Fruit fly (Drosophila melanogaster) whole organism, embryonic: ENCODE data around the gene CG32036.
A peak's percentile ranks its signal among the peaks of the same experiment; 100 is the strongest.

Experiments
- Blimp-1 ChIP-seq: fragments of 200-800 bp; sonication (Bioruptor generic); optimal IDR thresholded peaks from 3 replicates; lab custom pipeline; 2018; ENCODE audit warnings: missing biosample characterization, missing genetic modification characterization, mild to moderate bottlenecking, moderate library complexity, missing genetic modification reagents
- CG11504 ChIP-seq: fragments of 200-800 bp; sonication (Bioruptor generic); optimal IDR thresholded peaks from 3 replicates; lab custom pipeline; 2019; ENCODE audit warnings: missing biosample characterization, mild to moderate bottlenecking, missing genetic modification characterization, moderate library complexity
- CG11695 ChIP-seq: fragments of 200-800 bp; sonication (Bioruptor generic); IDR thresholded peaks from 3 replicates; pipeline ENCODE4 v1.3.6; 2022; ENCODE audit warnings: missing biosample characterization, missing genetic modification characterization
- CG12236 ChIP-seq: fragments of 200-800 bp; sonication (Bioruptor generic); optimal IDR thresholded peaks from 2 replicates; lab custom pipeline; 2016; ENCODE audit warnings: missing biosample characterization, missing genetic modification characterization
- CG12744 ChIP-seq: fragments of 200-800 bp; sonication (Bioruptor generic); optimal IDR thresholded peaks from 2 replicates; lab custom pipeline; 2016; ENCODE audit warnings: missing biosample characterization, missing genetic modification characterization
- CG16863 ChIP-seq: fragments of 200-800 bp; sonication (Bioruptor generic); optimal IDR thresholded peaks from 3 replicates; lab custom pipeline; 2016; ENCODE audit warnings: missing biosample characterization, missing genetic modification characterization
- CG18262 ChIP-seq: fragments of 200-800 bp; optimal IDR thresholded peaks from 3 replicates; lab custom pipeline; 2019; ENCODE audit warnings: missing biosample characterization, mild to moderate bottlenecking, missing genetic modification characterization, moderate library complexity
- CG2120 ChIP-seq: fragments of 200-800 bp; sonication (Bioruptor generic); optimal IDR thresholded peaks from 3 replicates; lab custom pipeline; 2016; ENCODE audit warnings: missing biosample characterization, missing genetic modification characterization
- CG2202 ChIP-seq: fragments of 200-800 bp; sonication (Bioruptor generic); optimal IDR thresholded peaks from 2 replicates; lab custom pipeline; 2018; ENCODE audit warnings: missing biosample characterization, mild to moderate bottlenecking, missing genetic modification characterization
- CG30431 ChIP-seq: fragments of 200-800 bp; sonication (Bioruptor generic); optimal IDR thresholded peaks from 2 replicates; lab custom pipeline; 2017; ENCODE audit warnings: missing biosample characterization, missing genetic modification characterization
- CG3065 ChIP-seq: fragments of 200-800 bp; sonication (Bioruptor generic); optimal IDR thresholded peaks from 2 replicates; lab custom pipeline; 2016; ENCODE audit warnings: missing biosample characterization, missing genetic modification characterization
- CG33213 ChIP-seq: fragments of 200-800 bp; sonication (Bioruptor generic); optimal IDR thresholded peaks from 3 replicates; lab custom pipeline; 2016; ENCODE audit warnings: missing biosample characterization, missing genetic modification characterization
- CG4282 ChIP-seq: fragments of 200-800 bp; sonication (Bioruptor generic); optimal IDR thresholded peaks from 2 replicates; lab custom pipeline; 2016; ENCODE audit warnings: missing biosample characterization, missing genetic modification characterization
- CG4404 ChIP-seq: fragments of 200-800 bp; sonication (Bioruptor generic); IDR thresholded peaks from 2 replicates; pipeline ENCODE4 v1.3.6; 2022; ENCODE audit warnings: missing biosample characterization, missing genetic modification characterization
- CG4707 ChIP-seq: fragments of 200-800 bp; sonication (Bioruptor generic); optimal IDR thresholded peaks from 2 replicates; lab custom pipeline; 2018; ENCODE audit warnings: missing biosample characterization, mild to moderate bottlenecking, missing genetic modification characterization, moderate library complexity
- CG4854 ChIP-seq: fragments of 200-800 bp; sonication (Bioruptor generic); optimal IDR thresholded peaks from 2 replicates; lab custom pipeline; 2016; ENCODE audit warnings: missing biosample characterization, missing genetic modification characterization, inconsistent platforms
- CG5953 ChIP-seq: fragments of 200-800 bp; sonication (Bioruptor generic); IDR thresholded peaks from 2 replicates; pipeline ENCODE4 v1.3.6; 2022; ENCODE audit warnings: missing biosample characterization, missing genetic modification characterization
- CG6175 ChIP-seq: fragments of 200-800 bp; sonication (Bioruptor generic); IDR thresholded peaks from 3 replicates; pipeline ENCODE4 v1.3.6; 2022; ENCODE audit warnings: missing biosample characterization, missing genetic modification characterization
- CG7372 ChIP-seq: fragments of 200-800 bp; sonication (Bioruptor generic); IDR thresholded peaks from 2 replicates; pipeline ENCODE4 v1.3.6; 2022; ENCODE audit warnings: missing biosample characterization, missing genetic modification characterization
- CG7963 ChIP-seq: fragments of 200-800 bp; sonication (Bioruptor generic); IDR thresholded peaks from 3 replicates; pipeline ENCODE4 v1.3.6; 2022; ENCODE audit warnings: missing biosample characterization, missing genetic modification characterization; ENCODE audit not compliant: partially characterized antibody
- CkIIα-i1 ChIP-seq: fragments of 200-800 bp; sonication (Bioruptor generic); IDR thresholded peaks from 2 replicates; pipeline ENCODE4 v1.3.6; 2022; ENCODE audit warnings: missing biosample characterization, missing genetic modification characterization
- D19B ChIP-seq: fragments of 200-800 bp; sonication (Bioruptor generic); optimal IDR thresholded peaks from 2 replicates; lab custom pipeline; 2017; ENCODE audit warnings: missing biosample characterization, mild to moderate bottlenecking, missing genetic modification characterization
- Dip2 ChIP-seq: fragments of 200-800 bp; sonication (Bioruptor generic); IDR thresholded peaks from 2 replicates; pipeline ENCODE4 v1.3.6; 2022; ENCODE audit warnings: missing biosample characterization, missing genetic modification characterization
- Dip3 ChIP-seq: fragments of 200-800 bp; sonication (Bioruptor generic); optimal IDR thresholded peaks from 3 replicates; lab custom pipeline; 2016; ENCODE audit warnings: missing biosample characterization, missing genetic modification characterization
- E2f1 ChIP-seq: fragments of 200-800 bp; sonication (Bioruptor generic); IDR thresholded peaks from 2 replicates; pipeline ENCODE4 v1.3.6; 2022; ENCODE audit warnings: missing biosample characterization, missing genetic modification characterization
- HLH3B ChIP-seq: fragments of 200-800 bp; sonication (Bioruptor generic); IDR thresholded peaks from 2 replicates; pipeline ENCODE4 v1.3.6; 2022; ENCODE audit warnings: missing biosample characterization, missing genetic modification characterization
- Jarid2 ChIP-seq: fragments of 200-800 bp; sonication (Bioruptor generic); optimal IDR thresholded peaks from 3 replicates; lab custom pipeline; 2017; ENCODE audit warnings: mild to moderate bottlenecking, missing biosample characterization, missing genetic modification reagents, missing genetic modification characterization
- Lim3 ChIP-seq: fragments of 200-800 bp; sonication (Bioruptor generic); IDR thresholded peaks from 2 replicates; pipeline ENCODE4 v1.3.6; 2022; ENCODE audit warnings: missing biosample characterization, missing genetic modification characterization
- Lpt ChIP-seq: fragments of >200 bp; optimal IDR thresholded peaks from 2 replicates; lab custom pipeline; 2018; ENCODE audit warnings: missing biosample characterization, missing genetic modification characterization
- MTF-1 ChIP-seq: fragments of 200-800 bp; sonication (Bioruptor generic); optimal IDR thresholded peaks from 2 replicates; lab custom pipeline; 2018; ENCODE audit warnings: missing biosample characterization, mild to moderate bottlenecking, missing genetic modification characterization, borderline replicate concordance
- Mad ChIP-seq: fragments of 200-800 bp; sonication (Bioruptor generic); optimal IDR thresholded peaks from 2 replicates; lab custom pipeline; 2016; ENCODE audit warnings: missing biosample characterization, missing genetic modification characterization
- NC2β ChIP-seq: fragments of 200-800 bp; sonication (Bioruptor generic); optimal IDR thresholded peaks from 2 replicates; lab custom pipeline; 2016; ENCODE audit warnings: missing biosample characterization, missing genetic modification characterization
- NfI ChIP-seq: fragments of 200-800 bp; sonication (Bioruptor generic); optimal IDR thresholded peaks from 3 replicates; lab custom pipeline; 2018; ENCODE audit warnings: missing biosample characterization, mild to moderate bottlenecking, missing genetic modification characterization, moderate library complexity
- Oli ChIP-seq: fragments of 200-800 bp; sonication (Bioruptor generic); optimal IDR thresholded peaks from 2 replicates; lab custom pipeline; 2018; ENCODE audit warnings: missing biosample characterization, mild to moderate bottlenecking, missing genetic modification characterization, moderate library complexity
- Tbp ChIP-seq: fragments of >200 bp; optimal IDR thresholded peaks from 2 replicates; lab custom pipeline; 2018; ENCODE audit warnings: missing biosample characterization, missing genetic modification characterization
- abd-A ChIP-seq: fragments of 200-800 bp; sonication (Bioruptor generic); optimal IDR thresholded peaks from 3 replicates; lab custom pipeline; 2019; ENCODE audit warnings: missing biosample characterization, mild to moderate bottlenecking, missing genetic modification characterization, moderate library complexity
- ato ChIP-seq: fragments of 200-800 bp; sonication (Bioruptor generic); IDR thresholded peaks from 2 replicates; pipeline ENCODE4 v1.3.6; 2022; ENCODE audit warnings: missing biosample characterization, missing genetic modification characterization; ENCODE audit not compliant: partially characterized antibody
- bcd ChIP-seq: fragments of 200-800 bp; sonication (Bioruptor generic); optimal IDR thresholded peaks from 2 replicates; lab custom pipeline; 2017; ENCODE audit warnings: missing biosample characterization, mild to moderate bottlenecking, missing genetic modification characterization
- cad ChIP-seq: fragments of >200 bp; optimal IDR thresholded peaks from 2 replicates; lab custom pipeline; 2017; ENCODE audit warnings: missing biosample characterization, missing genetic modification characterization
- caup ChIP-seq: fragments of 200-800 bp; sonication (Bioruptor generic); optimal IDR thresholded peaks from 3 replicates; lab custom pipeline; 2017; ENCODE audit warnings: missing biosample characterization, mild to moderate bottlenecking, missing genetic modification characterization, moderate library complexity; ENCODE audit not compliant: severe bottlenecking
- emc ChIP-seq: fragments of 200-800 bp; sonication (Bioruptor generic); optimal IDR thresholded peaks from 2 replicates; lab custom pipeline; 2016; ENCODE audit warnings: missing biosample characterization, missing genetic modification characterization
- esg ChIP-seq: fragments of 200-800 bp; sonication (Bioruptor generic); conservative IDR thresholded peaks from 2 replicates; pipeline ENCODE4 v1.3.6; 2022; ENCODE audit warnings: missing biosample characterization, missing genetic modification characterization
- gsb ChIP-seq: fragments of 200-800 bp; sonication (Bioruptor generic); IDR thresholded peaks from 2 replicates; pipeline ENCODE4 v1.3.6; 2022; ENCODE audit warnings: missing biosample characterization, missing genetic modification characterization
- h ChIP-seq: fragments of >200 bp; optimal IDR thresholded peaks from 2 replicates; lab custom pipeline; 2017
- hth ChIP-seq: fragments of >200 bp; optimal IDR thresholded peaks from 2 replicates; lab custom pipeline; 2017; ENCODE audit warnings: inconsistent platforms
- lov ChIP-seq, 2 experiments: fragments of 200-800 bp in 1 of 2; fragments of >200 bp in 1 of 2; sonication (Bioruptor generic) in 1 of 2; IDR thresholded peaks in 1 of 2; optimal IDR thresholded peaks in 1 of 2; 2 replicates in 1 of 2; 3 replicates in 1 of 2; pipeline versions ENCODE4 v1.3.6 to Lab custom; 2017 to 2022; ENCODE audit warnings: missing biosample characterization in 1 of 2, missing genetic modification characterization in 1 of 2
- nmo ChIP-seq: fragments of 200-800 bp; sonication (Bioruptor generic); optimal IDR thresholded peaks from 2 replicates; lab custom pipeline; 2018; ENCODE audit warnings: missing biosample characterization, mild to moderate bottlenecking, missing genetic modification characterization, moderate library complexity
- pita ChIP-seq: fragments of 200-800 bp; sonication (Bioruptor generic); optimal IDR thresholded peaks from 2 replicates; lab custom pipeline; 2017; ENCODE audit warnings: missing biosample characterization, mild to moderate bottlenecking, missing genetic modification characterization
- psq ChIP-seq: fragments of 200-800 bp; sonication (Bioruptor generic); optimal IDR thresholded peaks from 2 replicates; lab custom pipeline; 2017; ENCODE audit warnings: missing biosample characterization, missing genetic modification characterization
- unpg ChIP-seq: fragments of 200-800 bp; sonication (Bioruptor generic); optimal IDR thresholded peaks from 3 replicates; lab custom pipeline; 2018; ENCODE audit warnings: missing biosample characterization, mild to moderate bottlenecking, missing genetic modification characterization, moderate library complexity
- vnd ChIP-seq: fragments of 200-800 bp; sonication (Bioruptor generic); IDR thresholded peaks from 3 replicates; pipeline ENCODE4 v1.3.6; 2022; ENCODE audit warnings: missing biosample characterization, missing genetic modification characterization; ENCODE audit not compliant: partially characterized antibody

CG32036 gene

DNA sequence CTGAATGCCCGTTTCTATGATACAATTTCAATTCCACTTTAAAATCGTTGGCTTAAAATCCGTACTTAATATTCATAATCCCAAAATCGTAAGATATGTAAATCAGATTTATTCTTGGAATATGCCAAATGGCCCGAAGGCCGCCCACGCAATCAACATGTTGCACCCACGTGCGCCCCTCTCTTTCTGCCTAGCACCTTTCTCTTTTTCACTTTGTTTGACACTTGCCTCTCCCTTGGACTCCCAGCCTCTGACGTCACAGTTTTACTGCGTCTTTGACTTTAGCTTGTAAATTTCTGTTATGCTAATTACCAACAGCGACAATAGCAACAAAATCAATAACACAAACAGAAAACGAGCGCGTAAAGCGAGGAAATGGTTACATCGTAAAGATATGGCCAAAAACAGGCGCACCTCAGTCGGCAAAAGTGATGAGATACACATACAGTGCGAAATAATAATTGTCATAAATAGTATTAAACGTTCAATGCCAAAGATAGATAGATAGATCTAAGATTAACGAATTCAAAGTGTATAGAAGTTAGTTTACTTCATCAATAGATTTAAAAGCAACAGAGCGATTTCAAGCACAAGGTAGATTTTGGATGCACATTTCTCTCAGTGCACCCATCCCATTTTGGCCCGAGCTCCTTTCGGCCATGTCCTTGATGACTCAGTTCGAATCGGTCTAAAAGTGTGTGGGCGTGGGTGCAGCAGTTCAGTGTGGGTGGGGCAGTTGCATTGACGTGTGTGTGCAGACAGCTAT, 14.7 kb upstream of the CG32036 start (continued):
- TF ChIP-seq NC2β (no peak), vnd (GFP tag; lab: Robert Waterston, UW) (no peak), Blimp-1 (no peak), CG4854 (GFP tag; lab: Kevin White, UChicago) (no peak), nmo (GFP tag; lab: Kevin White, UChicago) (peak; percentile 23), NfI (GFP tag; lab: Kevin White, UChicago) (no peak), CG18262 (tag; lab: Kevin White, UChicago) (no peak), CG12236 (GFP tag; lab: Kevin White, UChicago) (no peak), D19B (no peak), caup (peak; percentile 25), emc (no peak), CG11504 (tag; lab: Kevin White, UChicago) (no peak), h (lab: Kevin White, UChicago) (no peak), Oli (tag; lab: Kevin White, UChicago) (no peak), Lim3 (no peak), ato (no peak), psq (no peak), hth (lab: Kevin White, UChicago) (no peak), unpg (GFP tag; lab: Kevin White, UChicago) (no peak), Tbp (no peak), CG11695 (no peak), CG5953 (no peak), CG2120 (GFP tag; lab: Kevin White, UChicago) (no peak), CG33213 (GFP tag; lab: Kevin White, UChicago) (no peak), Lpt (GFP tag; lab: Kevin White, UChicago) (no peak), CG2202 (no peak), cad (GFP tag; lab: Kevin White, UChicago) (no peak), CG16863 (GFP tag; lab: Kevin White, UChicago) (no peak), CG12744 (no peak), MTF-1 (no peak), HLH3B (0 out of 2 replicates have a peak, but pooled peaks have one; percentile 18), CkIIα-i1 (GFP tag; lab: Robert Waterston, UW) (no peak), CG6175 (GFP tag; lab: Robert Waterston, UW) (no peak), Mad (no peak), CG7963 (GFP tag; lab: Robert Waterston, UW) (no peak), esg (GFP tag; lab: Robert Waterston, UW) (no peak), abd-A (tag; lab: Kevin White, UChicago) (no peak), bcd (peak; percentile 8), CG3065 (GFP tag; lab: Kevin White, UChicago) (no peak), pita (GFP tag; lab: Kevin White, UChicago) (no peak), CG4404 (GFP tag; lab: Robert Waterston, UW) (no peak), Dip2 (GFP tag; lab: Robert Waterston, UW) (no peak), CG4707 (GFP tag; lab: Kevin White, UChicago) (no peak), Jarid2 (GFP tag; lab: Kevin White, UChicago) (no peak), CG4282 (GFP tag; lab: Kevin White, UChicago) (no peak), lov (optimal IDR thresholded peaks at IDR 0.05; lab: Kevin White, UChicago) (no peak), lov (GFP tag; IDR thresholded peaks at IDR 0.05; lab: Robert Waterston, UW) (no peak), E2f1 (no peak), Dip3 (GFP tag; lab: Kevin White, UChicago) (no peak), gsb (GFP tag; lab: Robert Waterston, UW) (no peak), CG7372 (GFP tag; lab: Robert Waterston, UW) (no peak), CG30431 (GFP tag; lab: Kevin White, UChicago) (no peak)
